Fruit fly (Drosophila melanogaster): ENCODE data around the gene FoxP.

FoxP gene

dm6 chr3R:9768884-9769283 lies 38.2 kb upstream of the FoxP start, which contains the start of gene MED6:
MED6 (minus strand) TSS chr3R:9768984.
- 0 out of 2 replicates have a peak, but pooled peaks have one; percentile 26 for TF ChIP-seq gsb (GFP tag; IDR thresholded peaks at IDR 0.05)
- TF ChIP-seq Mad (GFP tag; optimal IDR thresholded peaks at IDR 0.05), result no peak
- peak; percentile 77 for TF ChIP-seq Med (GFP tag)
- TF ChIP-seq Dref (GFP tag; IDR thresholded peaks at IDR 0.05), result 0 out of 2 replicates have a peak, but pooled peaks have one; percentile 27
- TF ChIP-seq repo (GFP tag; optimal IDR thresholded peaks at IDR 0.05), result no peak
- no peak for TF ChIP-seq CG7357 (GFP tag; IDR thresholded peaks at IDR 0.05)
- no peak for TF ChIP-seq ac (GFP tag; optimal IDR thresholded peaks at IDR 0.05)
- 0 out of 3 replicates have a peak, but pooled peaks have one; percentile 7 for TF ChIP-seq ci (GFP tag; IDR thresholded peaks at IDR 0.05)
- TF ChIP-seq ro (GFP tag; IDR thresholded peaks at IDR 0.05), result no peak
- no peak for TF ChIP-seq CG12942 (GFP tag; optimal IDR thresholded peaks at IDR 0.05)

DNA sequence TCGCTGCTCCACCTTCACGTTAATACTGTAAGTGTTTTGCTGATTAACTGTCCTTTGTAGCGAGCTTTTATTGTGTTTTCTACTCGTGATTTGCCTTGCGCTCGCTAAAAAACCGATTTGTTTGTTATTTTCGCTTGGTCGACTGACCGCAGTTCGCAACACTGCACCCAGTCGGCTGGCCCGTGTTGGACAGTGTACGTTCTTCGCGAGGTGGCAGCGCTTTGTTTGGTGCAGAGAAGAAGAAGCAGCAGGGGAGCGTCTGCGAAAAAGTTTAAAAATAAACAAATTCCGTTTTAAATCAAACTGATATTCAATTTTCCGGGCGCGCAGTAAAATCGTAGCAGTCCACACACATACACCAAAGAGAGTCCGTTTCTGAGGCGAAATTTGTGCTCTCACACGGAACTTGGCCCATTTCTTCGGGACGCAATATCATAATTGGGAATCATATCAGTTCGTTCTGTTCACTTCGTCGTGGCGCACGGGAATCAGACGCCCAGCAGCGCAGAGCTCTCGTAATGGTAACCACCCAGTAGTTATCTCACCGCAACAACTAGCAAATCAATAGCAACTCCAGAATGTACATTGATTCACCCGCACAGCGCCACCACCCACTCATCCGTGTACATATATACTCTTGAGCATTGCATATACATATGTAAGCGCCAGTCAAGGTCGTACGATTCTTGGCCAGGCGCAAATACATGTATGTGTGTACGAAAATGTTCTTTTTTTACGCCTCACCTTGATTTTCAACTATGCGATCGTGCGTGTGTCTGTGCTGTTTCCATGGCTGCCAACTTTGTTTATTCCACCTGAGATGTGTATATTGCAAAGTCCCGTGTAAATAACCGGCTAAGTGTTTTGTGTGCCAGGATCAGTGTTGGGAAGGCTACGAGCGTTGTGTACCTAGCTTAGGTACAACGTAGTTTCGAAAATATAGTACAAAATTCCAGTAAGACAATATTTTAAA lies 37.2 kb upstream of the FoxP start, which contains the start of gene Naa80:
Naa80 (plus strand) TSS at position 215 of the 973 bp plus-strand sequence.
- no peak for TF ChIP-seq gcm (GFP tag; optimal IDR thresholded peaks at IDR 0.05)
- peak; percentile 84 for TF ChIP-seq her (GFP tag; optimal IDR thresholded peaks at IDR 0.05)
- peak; percentile 66 for TF ChIP-seq Bgb (GFP tag; IDR thresholded peaks at IDR 0.05; ENCODE audit: partially characterized antibody)
- TF ChIP-seq oc (tag; optimal IDR thresholded peaks at IDR 0.05), result no peak
- TF ChIP-seq Aef1 (GFP tag; IDR thresholded peaks at IDR 0.05), result peak; percentile 37; the same call in 1 of the 3 replicates
- TF ChIP-seq rib (GFP tag; IDR thresholded peaks at IDR 0.05), result peak; percentile 90
- peak; percentile 70; the same call in 2 of the 3 replicates for TF ChIP-seq CG6175 (GFP tag; IDR thresholded peaks at IDR 0.05)
- TF ChIP-seq CG1647 (GFP tag; optimal IDR thresholded peaks at IDR 0.05), result peak; percentile 73
- peak; percentile 32; the same call in 1 of the 2 replicates for TF ChIP-seq chm (GFP tag; IDR thresholded peaks at IDR 0.05)
- peak; percentile 52; the same call in 1 of the 3 replicates for TF ChIP-seq knrl (GFP tag; IDR thresholded peaks at IDR 0.05; ENCODE audit: partially characterized antibody)
- no peak for TF ChIP-seq Hr78 (GFP tag; optimal IDR thresholded peaks at IDR 0.05)
- peak in 1 of 2 experiments; percentile 45 for TF ChIP-seq crp (GFP tag; optimal IDR thresholded peaks at IDR 0.05)
- TF ChIP-seq CG4282 (GFP tag; optimal IDR thresholded peaks at IDR 0.05), result peak; percentile 64
- no peak for TF ChIP-seq CG4730 (GFP tag; IDR thresholded peaks at IDR 0.05)
- TF ChIP-seq CG8290 (GFP tag; optimal IDR thresholded peaks at IDR 0.05), result peak; percentile 40
- peak in 1 of 2 experiments; percentile 90 for TF ChIP-seq CG8290 (tag; optimal IDR thresholded peaks at IDR 0.05)
- peak; percentile 51 for TF ChIP-seq CG3281 (GFP tag; optimal IDR thresholded peaks at IDR 0.05)
- TF ChIP-seq CG4360 (GFP tag; IDR thresholded peaks at IDR 0.05), result 0 out of 2 replicates have a peak, but pooled peaks have one; percentile 11
- peak; percentile 59 for TF ChIP-seq eyg (GFP tag; optimal IDR thresholded peaks at IDR 0.05)
- no peak for TF ChIP-seq Dip2 (GFP tag; IDR thresholded peaks at IDR 0.05)
- peak; percentile 73; the same call in 1 of the 2 replicates for TF ChIP-seq CG16779 (GFP tag; IDR thresholded peaks at IDR 0.05)
- no peak; the same call in 2 of the 3 replicates for TF ChIP-seq CG14050 (GFP tag; IDR thresholded peaks at IDR 0.05)
- TF ChIP-seq CTCF (GFP tag; optimal IDR thresholded peaks at IDR 0.05), result peak; percentile 37
- TF ChIP-seq pb (GFP tag; optimal IDR thresholded peaks at IDR 0.05), result peak; percentile 48
- 0 out of 4 replicates have a peak, but pooled peaks have one; percentile 39 for TF ChIP-seq Dll (GFP tag; IDR thresholded peaks at IDR 0.05; ENCODE audit: partially characterized antibody)
- peak; percentile 67 for TF ChIP-seq shn (GFP tag; optimal IDR thresholded peaks at IDR 0.05)
- TF ChIP-seq trh (GFP tag; optimal IDR thresholded peaks at IDR 0.05), result peak; percentile 19
- TF ChIP-seq HmgD (GFP tag; optimal IDR thresholded peaks at IDR 0.05), result peak; percentile 85
- no peak for TF ChIP-seq Lpt (GFP tag; optimal IDR thresholded peaks at IDR 0.05)
- peak; percentile 63 for TF ChIP-seq lbe (GFP tag; optimal IDR thresholded peaks at IDR 0.05)
- no peak for TF ChIP-seq so (GFP tag; IDR thresholded peaks at IDR 0.05)
- TF ChIP-seq grau (tag; optimal IDR thresholded peaks at IDR 0.05), result peak; percentile 53
- TF ChIP-seq CG10431 (GFP tag; optimal IDR thresholded peaks at IDR 0.05), result peak; percentile 20
- peak; percentile 53 for TF ChIP-seq CG15696 (tag; optimal IDR thresholded peaks at IDR 0.05)
- TF ChIP-seq danr (GFP tag; IDR thresholded peaks at IDR 0.05), result 0 out of 2 replicates have a peak, but pooled peaks have one; percentile 6
- TF ChIP-seq MESR4 (GFP tag; optimal IDR thresholded peaks at IDR 0.05), result peak; percentile 81
- peak; percentile 99 for TF ChIP-seq Med (GFP tag)
- no peak for TF ChIP-seq Sox100B (GFP tag; optimal IDR thresholded peaks at IDR 0.05)
- TF ChIP-seq Ets65A (GFP tag), result peak; percentile 95
